Fruit fly (Drosophila melanogaster): ENCODE data around the gene eloF.

The eloF gene

DNA sequence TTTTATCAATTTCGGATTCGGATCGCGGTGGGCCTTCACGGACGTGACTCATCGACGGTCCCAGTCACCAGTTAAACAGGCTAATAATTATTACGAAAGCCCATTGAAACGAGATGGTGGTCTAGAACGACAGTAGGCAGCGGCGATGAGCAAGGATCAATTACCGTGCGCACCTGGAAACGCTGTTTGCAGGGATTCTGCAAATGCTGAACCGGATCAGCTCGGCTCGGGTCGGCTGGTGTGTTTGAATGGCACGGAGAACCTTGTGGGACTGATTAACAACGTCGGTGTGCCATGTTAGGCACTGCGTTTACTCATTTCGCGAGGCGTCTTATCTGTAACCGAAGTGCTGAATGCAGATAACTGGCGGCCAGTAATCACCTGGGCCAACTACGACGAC is 39.8 kb upstream of the eloF start, which contains the start of gene Whamy:
Gene Whamy (minus strand): TSS at position 273 of the 400 bp plus-strand sequence.
- TF ChIP-seq EcR (GFP tag; optimal IDR thresholded peaks at IDR 0.05): no peak
- TF ChIP-seq CG32121 (GFP tag; IDR thresholded peaks at IDR 0.05): no peak
- TF ChIP-seq Snoo (tag; optimal IDR thresholded peaks at IDR 0.05): no peak
- TF ChIP-seq CG14655 (GFP tag; optimal IDR thresholded peaks at IDR 0.05): no peak
- TF ChIP-seq CG17806 (tag; optimal IDR thresholded peaks at IDR 0.05): no peak
- no peak for TF ChIP-seq Ets98B (GFP tag; IDR thresholded peaks at IDR 0.05)
- TF ChIP-seq CG13204 (GFP tag; optimal IDR thresholded peaks at IDR 0.05): no peak
- no peak for TF ChIP-seq D1 (tag; optimal IDR thresholded peaks at IDR 0.05)
- TF ChIP-seq Pif1A (GFP tag; optimal IDR thresholded peaks at IDR 0.05): no peak
- no peak for TF ChIP-seq CG10348 (GFP tag; IDR thresholded peaks at IDR 0.05)
- TF ChIP-seq CG8159 (tag; optimal IDR thresholded peaks at IDR 0.05): no peak
- TF ChIP-seq gl (tag; optimal IDR thresholded peaks at IDR 0.05): no peak

DNA sequence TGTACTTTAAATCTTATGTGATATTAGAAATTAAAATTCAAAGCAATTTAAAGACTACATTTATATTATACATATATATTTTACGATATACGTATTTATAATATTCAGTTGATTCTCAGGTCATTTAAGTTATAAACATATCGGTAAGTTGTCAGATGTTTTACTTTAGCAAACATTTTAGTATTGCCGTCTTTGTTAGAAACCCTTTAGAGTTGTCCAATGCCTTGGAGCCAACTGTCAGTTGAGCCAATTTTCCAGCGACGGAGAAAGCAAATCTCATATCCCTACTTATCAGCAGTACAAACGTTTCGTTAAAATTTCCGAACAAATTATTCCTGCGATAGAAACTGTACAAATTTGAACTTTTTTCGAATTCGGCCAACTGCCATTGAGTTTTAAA is 39.1 kb upstream of the eloF start, which contains the start of gene topi:
Gene topi (plus strand): TSS at position 301 of the 400 bp plus-strand sequence.
- TF ChIP-seq CG8159 (tag; optimal IDR thresholded peaks at IDR 0.05): no peak
- TF ChIP-seq CG17806 (tag; optimal IDR thresholded peaks at IDR 0.05): no peak
- no peak for TF ChIP-seq Ets98B (GFP tag; IDR thresholded peaks at IDR 0.05)
- no peak for TF ChIP-seq fd96Ca (GFP tag; IDR thresholded peaks at IDR 0.05)
- no peak for TF ChIP-seq D1 (tag; optimal IDR thresholded peaks at IDR 0.05)
- TF ChIP-seq CG12605 (GFP tag; IDR thresholded peaks at IDR 0.05): no peak
- TF ChIP-seq CG34367 (tag; optimal IDR thresholded peaks at IDR 0.05): no peak
- no peak for TF ChIP-seq CG10348 (GFP tag; IDR thresholded peaks at IDR 0.05)

DNA sequence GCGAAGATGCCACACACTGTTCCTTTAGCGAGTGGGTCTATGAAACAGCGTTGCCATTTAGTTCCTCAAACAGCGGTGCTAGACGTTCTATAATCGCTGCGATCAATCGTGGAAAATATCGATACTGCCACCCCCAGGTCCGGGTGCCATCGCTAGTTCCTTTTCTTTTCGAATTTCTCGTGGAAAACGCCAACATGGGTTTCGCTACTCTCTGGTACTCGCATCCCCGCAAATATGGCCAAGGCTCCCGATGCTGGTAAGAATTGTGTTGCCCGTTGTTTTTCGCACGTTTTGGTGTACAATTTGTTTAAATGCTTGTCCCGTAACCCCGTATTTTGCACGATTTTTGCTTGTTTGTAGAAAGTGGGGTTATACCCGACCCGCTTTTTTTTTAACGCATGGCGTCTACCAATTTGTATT is 36.0 kb upstream of the eloF start, which contains the start of gene RpS29:
Gene RpS29 (plus strand): TSS at position 102 of the 420 bp plus-strand sequence.
- TF ChIP-seq D1 (tag; optimal IDR thresholded peaks at IDR 0.05): no peak
- no peak for TF ChIP-seq Pif1A (GFP tag; optimal IDR thresholded peaks at IDR 0.05)
- no peak for TF ChIP-seq CG14655 (GFP tag; optimal IDR thresholded peaks at IDR 0.05)
- no peak for TF ChIP-seq CG13204 (GFP tag; optimal IDR thresholded peaks at IDR 0.05)
- TF ChIP-seq CG9948 (tag; optimal IDR thresholded peaks at IDR 0.05): no peak
- TF ChIP-seq gl (tag; optimal IDR thresholded peaks at IDR 0.05): peak; percentile 17
- peak; percentile 22 for TF ChIP-seq EcR (GFP tag; optimal IDR thresholded peaks at IDR 0.05)
- TF ChIP-seq CG17806 (tag; optimal IDR thresholded peaks at IDR 0.05): no peak
- no peak for TF ChIP-seq CG10348 (GFP tag; IDR thresholded peaks at IDR 0.05)
- peak; percentile 26; the same call in 1 of the 2 replicates for TF ChIP-seq CG32121 (GFP tag; IDR thresholded peaks at IDR 0.05)
- peak; percentile 16 for TF ChIP-seq CG8301 (tag; optimal IDR thresholded peaks at IDR 0.05)
- TF ChIP-seq Snoo (tag; optimal IDR thresholded peaks at IDR 0.05): peak; percentile 64
- TF ChIP-seq CG34367 (tag; optimal IDR thresholded peaks at IDR 0.05): peak; percentile 30
- TF ChIP-seq Pif1B (GFP tag; optimal IDR thresholded peaks at IDR 0.05): no peak
- peak; percentile 78; the same call in 2 of the 3 replicates for TF ChIP-seq CG4496 (GFP tag; IDR thresholded peaks at IDR 0.05)
- TF ChIP-seq CG8159 (tag; optimal IDR thresholded peaks at IDR 0.05): peak; percentile 41
- TF ChIP-seq CG15710 (tag; optimal IDR thresholded peaks at IDR 0.05): peak; percentile 17
- peak; percentile 38; the same call in 1 of the 2 replicates for TF ChIP-seq rn (GFP tag; IDR thresholded peaks at IDR 0.05)
- peak; percentile 54; the same call in 1 of the 3 replicates for TF ChIP-seq fd96Ca (GFP tag; IDR thresholded peaks at IDR 0.05)
- peak; percentile 57 for TF ChIP-seq Ets98B (GFP tag; IDR thresholded peaks at IDR 0.05)
- TF ChIP-seq CG12605 (GFP tag; IDR thresholded peaks at IDR 0.05): peak; percentile 26; the same call in 1 of the 2 replicates

DNA sequence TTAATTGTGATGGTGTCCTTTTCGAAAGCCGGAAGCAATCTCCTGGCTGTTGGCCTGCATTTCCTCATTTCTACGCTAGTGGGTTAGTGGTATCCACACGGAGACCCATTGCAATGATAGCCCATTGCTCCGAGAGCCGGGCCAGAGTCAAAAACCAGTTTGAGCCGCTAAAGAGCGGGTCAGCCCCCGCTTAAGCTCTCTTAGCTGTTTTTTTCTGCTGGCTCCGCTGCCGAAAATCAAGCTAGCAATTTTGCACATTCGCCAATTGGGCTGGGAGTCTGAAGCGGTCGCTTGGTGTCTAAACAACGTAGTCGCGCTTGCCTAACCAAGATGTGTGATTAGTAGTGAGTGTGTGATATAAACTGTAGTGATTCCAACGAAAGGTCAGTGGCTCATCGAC is 34.2 kb upstream of the eloF start, which contains the start of gene CG12947:
Gene CG12947 (plus strand): TSS at position 301 of the 400 bp plus-strand sequence.
- TF ChIP-seq CG4496 (GFP tag; IDR thresholded peaks at IDR 0.05) (peak; percentile 21; the same call in 1 of the 3 replicates), EcR (GFP tag; optimal IDR thresholded peaks at IDR 0.05) (peak; percentile 30), CG32121 (GFP tag; IDR thresholded peaks at IDR 0.05) (0 out of 2 replicates have a peak, but pooled peaks have one; percentile 12), Pif1A (GFP tag; optimal IDR thresholded peaks at IDR 0.05) (no peak)

DNA sequence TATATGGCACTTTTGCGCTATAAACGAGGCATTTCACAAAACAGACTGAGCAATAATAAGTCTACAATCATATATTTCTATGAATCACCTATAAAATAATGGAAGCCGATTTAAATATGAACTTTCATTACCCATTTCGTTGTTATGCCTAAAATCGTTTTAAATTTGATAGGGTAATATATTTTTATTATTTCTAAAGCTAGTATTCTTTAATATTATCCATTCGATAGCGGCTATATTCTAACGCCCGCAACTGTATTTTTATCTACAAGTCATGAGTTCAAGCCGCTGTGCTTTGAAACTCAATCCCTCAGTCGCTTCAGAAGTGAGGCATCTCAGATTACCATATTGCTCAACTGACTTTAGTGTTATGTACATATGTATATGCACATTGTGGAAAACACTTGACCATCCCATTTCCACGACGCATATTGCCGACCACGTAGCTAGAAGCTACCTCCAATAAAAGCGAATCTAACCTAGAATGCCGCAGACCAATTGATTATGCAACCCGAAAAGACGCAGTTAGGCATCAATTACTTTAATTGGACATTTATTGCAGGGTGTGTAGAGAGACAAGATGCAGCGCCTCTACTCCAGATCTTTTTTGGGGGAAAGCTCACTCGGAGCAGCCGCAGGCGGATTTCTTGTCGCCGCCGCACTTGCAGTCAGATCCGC is 30.6 kb upstream of the eloF start:
- TF ChIP-seq CG9948 (tag; optimal IDR thresholded peaks at IDR 0.05) (peak; percentile 3), CG8159 (tag; optimal IDR thresholded peaks at IDR 0.05) (peak; percentile 21), CG8301 (tag; optimal IDR thresholded peaks at IDR 0.05) (no peak), Pif1A (GFP tag; optimal IDR thresholded peaks at IDR 0.05) (no peak), EcR (GFP tag; optimal IDR thresholded peaks at IDR 0.05) (peak; percentile 8), CG4496 (GFP tag; IDR thresholded peaks at IDR 0.05) (0 out of 3 replicates have a peak, but pooled peaks have one; percentile 21), Ets98B (GFP tag; IDR thresholded peaks at IDR 0.05) (no peak)

DNA sequence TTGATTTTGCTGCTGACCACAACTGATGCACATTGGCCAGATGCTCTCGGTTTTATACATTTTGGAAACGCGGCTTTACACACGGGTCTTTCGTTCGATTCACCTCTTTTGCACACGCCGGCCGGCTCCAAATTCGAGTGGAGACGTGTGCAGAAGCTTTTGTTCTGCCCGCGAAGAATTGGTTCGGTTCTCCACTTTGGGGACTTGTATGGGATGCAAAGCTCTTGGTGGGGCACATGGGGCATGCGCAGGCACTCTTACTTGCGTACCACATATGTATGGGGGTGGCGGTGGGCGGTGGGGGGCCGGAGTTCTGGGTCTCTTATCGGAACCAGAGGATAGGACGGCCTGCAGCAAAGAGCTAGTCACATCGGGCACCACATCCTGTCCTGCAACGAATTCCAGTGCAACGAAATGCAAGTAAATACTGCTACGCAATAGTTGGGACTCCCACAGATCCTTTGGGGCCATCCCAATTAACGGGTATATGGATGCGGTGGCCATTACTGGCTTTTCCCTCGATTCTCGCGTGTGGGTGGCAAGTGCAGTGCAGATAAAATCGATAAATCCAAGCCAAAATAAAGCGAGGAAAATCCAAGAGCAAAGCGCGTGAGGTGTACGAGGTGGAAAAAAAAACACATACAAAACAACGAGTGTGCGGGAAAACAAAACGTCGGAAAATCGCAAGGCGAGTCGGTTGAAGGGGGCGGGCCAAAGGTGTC is 29.5 kb upstream of the eloF start, which contains the start of the genes MtnA and CG8500:
Gene MtnA (minus strand): TSS at position 30 of the 722 bp plus-strand sequence.
Gene CG8500 (plus strand): TSS at position 313 of the 722 bp plus-strand sequence.
- peak; percentile 11; the same call in 1 of the 2 replicates for TF ChIP-seq Ets98B (GFP tag; IDR thresholded peaks at IDR 0.05)
- TF ChIP-seq CG4496 (GFP tag; IDR thresholded peaks at IDR 0.05): peak; percentile 64; the same call in 2 of the 3 replicates
- no peak for TF ChIP-seq CG17806 (tag; optimal IDR thresholded peaks at IDR 0.05)
- TF ChIP-seq D1 (tag; optimal IDR thresholded peaks at IDR 0.05): no peak
- no peak for TF ChIP-seq CG32121 (GFP tag; IDR thresholded peaks at IDR 0.05)

Data from whole organism, pupa.